Worm (Caenorhabditis elegans): ENCODE results near the gene cdh-7.

ce11 chrII:14819258-14819985 lies 23.6 kb upstream of the cdh-7 start:
- no peak for TF ChIP-seq fkh-10 (GFP tag; optimal IDR thresholded peaks at IDR 0.05)
- TF ChIP-seq jun-1 (tag; optimal IDR thresholded peaks at IDR 0.05), result no peak
- TF ChIP-seq fos-1 (tag; optimal IDR thresholded peaks at IDR 0.05), result no peak

All from whole organism, L3 larva.